Worm (Caenorhabditis elegans) whole organism, L2 larva: ENCODE data around the gene W01C9.2.

Experiments
- ama-1 ChIP-seq: fragments of 150-350 bp; optimal IDR thresholded peaks from 2 replicates; lab custom pipeline; 2018; ENCODE audit warnings: inconsistent platforms
- nhr-11 ChIP-seq: fragments of 150-350 bp; optimal IDR thresholded peaks from 2 replicates; lab custom pipeline; 2014; ENCODE audit warnings: missing biosample characterization, missing genetic modification characterization
- nhr-237 ChIP-seq: fragments of 150-350 bp; optimal IDR thresholded peaks from 2 replicates; lab custom pipeline; 2014; ENCODE audit warnings: missing biosample characterization, missing genetic modification characterization
- nhr-6 ChIP-seq: fragments of 150-350 bp; optimal IDR thresholded peaks from 2 replicates; lab custom pipeline; 2014; ENCODE audit warnings: missing biosample characterization, missing genetic modification characterization
- nhr-77 ChIP-seq: fragments of 150-350 bp; optimal IDR thresholded peaks from 2 replicates; lab custom pipeline; 2014; ENCODE audit warnings: missing biosample characterization, missing genetic modification characterization
- snpc-4 ChIP-seq: fragments of 150-350 bp; optimal IDR thresholded peaks from 2 replicates; lab custom pipeline; 2014; ENCODE audit warnings: missing biosample characterization, missing genetic modification characterization
- unc-39 ChIP-seq: fragments of 150-350 bp; optimal IDR thresholded peaks from 2 replicates; lab custom pipeline; 2014; ENCODE audit warnings: missing biosample characterization, missing genetic modification characterization
- unc-62 ChIP-seq: fragments of 150-350 bp; optimal IDR thresholded peaks from 2 replicates; lab custom pipeline; 2014; ENCODE audit warnings: missing biosample characterization, missing genetic modification reagents, missing genetic modification characterization
- ztf-1 ChIP-seq: fragments of 200-800 bp; sonication (Bioruptor generic); conservative IDR thresholded peaks from 2 replicates; pipeline ENCODE4 v1.3.6; 2022; ENCODE audit warnings: missing genetic modification characterization, missing compliant biosample characterization

ce11 chrII:8499021-8499420 is 37.1 kb upstream of the W01C9.2 start:
- TF ChIP-seq ztf-1 (GFP tag; lab: Robert Waterston, UW) = no peak
- no peak for TF ChIP-seq nhr-237 (tag; lab: Kevin White, UChicago)
- no peak for TF ChIP-seq nhr-77 (tag; lab: Kevin White, UChicago)
- no peak for TF ChIP-seq unc-62
- no peak for TF ChIP-seq ama-1 (lab: Kevin White, UChicago)
- TF ChIP-seq nhr-11 (tag; lab: Kevin White, UChicago) = no peak
- TF ChIP-seq nhr-6 (tag; lab: Kevin White, UChicago) = no peak
- no peak for TF ChIP-seq snpc-4 (tag; lab: Kevin White, UChicago)
- TF ChIP-seq unc-39 = no peak
